Fruit fly (Drosophila melanogaster) whole organism, wandering third instar larva: Measurements from ENCODE around the gene Art9.

Experiments
- Abd-B ChIP-seq: fragments of >200 bp; optimal IDR thresholded peaks from 2 replicates; lab custom pipeline; 2017; ENCODE audit warnings: missing biosample characterization, missing genetic modification characterization
- CG32264 ChIP-seq: fragments of 200-800 bp; sonication (Bioruptor generic); optimal IDR thresholded peaks from 2 replicates; lab custom pipeline; 2016; ENCODE audit warnings: missing biosample characterization, missing genetic modification characterization
- CG9705 ChIP-seq: fragments of 200-800 bp; sonication (Bioruptor generic); optimal IDR thresholded peaks from 2 replicates; lab custom pipeline; 2018; ENCODE audit warnings: missing biosample characterization, mild to moderate bottlenecking, missing genetic modification characterization
- Dfd ChIP-seq: fragments of >200 bp; optimal IDR thresholded peaks from 2 replicates; lab custom pipeline; 2017; ENCODE audit warnings: missing biosample characterization, missing genetic modification characterization
- Dif ChIP-seq: fragments of 200-275, 200-300 bp; sonication (Bioruptor generic); optimal IDR thresholded peaks from 2 replicates; lab custom pipeline; 2018; ENCODE audit warnings: missing biosample characterization, missing genetic modification characterization; ENCODE audit not compliant: partially characterized antibody
- HLH106 ChIP-seq: fragments of 200-800 bp; optimal IDR thresholded peaks from 3 replicates; lab custom pipeline; 2019; ENCODE audit warnings: missing biosample characterization, mild to moderate bottlenecking, missing genetic modification characterization, moderate library complexity
- Hr83 ChIP-seq: fragments of 200-300 bp; sonication (Bioruptor generic); optimal IDR thresholded peaks from 2 replicates; lab custom pipeline; 2016; ENCODE audit warnings: missing biosample characterization, mild to moderate bottlenecking, missing genetic modification characterization, moderate library complexity; ENCODE audit not compliant: poor library complexity, severe bottlenecking
- Jra ChIP-seq: sonication (Bioruptor generic); optimal IDR thresholded peaks from 2 replicates; lab custom pipeline; 2016; ENCODE audit warnings: missing biosample characterization, missing genetic modification characterization
- Mio ChIP-seq: sonication (Bioruptor generic); optimal IDR thresholded peaks from 2 replicates; lab custom pipeline; 2016; ENCODE audit warnings: missing biosample characterization, missing genetic modification characterization
- N ChIP-seq: fragments of >200 bp; optimal IDR thresholded peaks from 2 replicates; lab custom pipeline; 2018; ENCODE audit warnings: missing biosample characterization, missing external identifiers, missing genetic modification characterization
- OdsH ChIP-seq: fragments of 200-800 bp; sonication (Bioruptor generic); optimal IDR thresholded peaks from 2 replicates; lab custom pipeline; 2016; ENCODE audit warnings: missing biosample characterization, mild to moderate bottlenecking, missing genetic modification characterization
- Sp1 ChIP-seq: fragments of 200-800 bp; sonication (Bioruptor generic); optimal IDR thresholded peaks from 3 replicates; lab custom pipeline; 2019; ENCODE audit warnings: missing biosample characterization, mild to moderate bottlenecking, missing genetic modification characterization, moderate library complexity
- Vsx2 ChIP-seq: fragments of 200-300, 225-300 bp; sonication (Bioruptor generic); optimal IDR thresholded peaks from 2 replicates; lab custom pipeline; 2018; ENCODE audit warnings: missing biosample characterization, missing genetic modification characterization; ENCODE audit not compliant: partially characterized antibody
- br ChIP-seq: fragments of 200-800 bp; sonication (Bioruptor generic); optimal IDR thresholded peaks from 2 replicates; lab custom pipeline; 2016; ENCODE audit warnings: missing biosample characterization, missing genetic modification characterization
- brk ChIP-seq: fragments of 200-800 bp; sonication (Bioruptor generic); optimal IDR thresholded peaks from 2 replicates; lab custom pipeline; 2016; ENCODE audit warnings: missing biosample characterization, mild to moderate bottlenecking, missing genetic modification characterization
- dl ChIP-seq, 2 experiments: fragments of 175-275, 200-275 bp in 1 of 2; fragments of 200-275 bp in 1 of 2; sonication (Bioruptor generic); optimal IDR thresholded peaks; lab custom pipeline; 2018; ENCODE audit warnings: mild to moderate bottlenecking in 2 of 2, missing biosample characterization in 2 of 2, missing genetic modification characterization in 2 of 2, moderate library complexity in 2 of 2; ENCODE audit not compliant: partially characterized antibody in 2 of 2, insufficient read depth in 1 of 2
- dmrt93B ChIP-seq: fragments of 200-800 bp; sonication (Bioruptor generic); optimal IDR thresholded peaks from 2 replicates; lab custom pipeline; 2018; ENCODE audit warnings: missing biosample characterization, mild to moderate bottlenecking, missing genetic modification characterization
- dsf ChIP-seq: sonication (Bioruptor generic); optimal IDR thresholded peaks from 2 replicates; lab custom pipeline; 2016; ENCODE audit warnings: missing biosample characterization, missing genetic modification characterization, borderline replicate concordance
- ey ChIP-seq: fragments of 200-800 bp; sonication (Bioruptor generic); optimal IDR thresholded peaks from 2 replicates; lab custom pipeline; 2016; ENCODE audit warnings: missing biosample characterization, missing genetic modification characterization
- foxo ChIP-seq, 2 experiments: fragments of 200-800 bp; sonication (Bioruptor generic); optimal IDR thresholded peaks; 2 replicates in 1 of 2; 3 replicates in 1 of 2; lab custom pipeline; 2016 to 2017; ENCODE audit warnings: missing biosample characterization in 2 of 2, missing genetic modification characterization in 2 of 2
- fru ChIP-seq: fragments of 200-800 bp; sonication (Bioruptor generic); optimal IDR thresholded peaks from 3 replicates; lab custom pipeline; 2016; ENCODE audit warnings: missing biosample characterization, mild to moderate bottlenecking, missing genetic modification characterization
- lola ChIP-seq: fragments of >200 bp; optimal IDR thresholded peaks from 2 replicates; lab custom pipeline; 2017; ENCODE audit warnings: missing biosample characterization, missing genetic modification characterization
- pan ChIP-seq: fragments of >200 bp; optimal IDR thresholded peaks from 2 replicates; lab custom pipeline; 2017
- psq ChIP-seq: fragments of 200-800 bp; sonication (Bioruptor generic); optimal IDR thresholded peaks from 3 replicates; lab custom pipeline; 2017; ENCODE audit warnings: missing biosample characterization, mild to moderate bottlenecking, missing genetic modification characterization, moderate library complexity
- rgr ChIP-seq: fragments of 200-800 bp; sonication (Bioruptor generic); optimal IDR thresholded peaks from 3 replicates; lab custom pipeline; 2016; ENCODE audit warnings: missing biosample characterization, mild to moderate bottlenecking, missing genetic modification characterization
- sage ChIP-seq: fragments of 200-800 bp; sonication (Bioruptor generic); optimal IDR thresholded peaks from 2 replicates; lab custom pipeline; 2016; ENCODE audit warnings: missing biosample characterization, mild to moderate bottlenecking, missing genetic modification characterization
- sv ChIP-seq: fragments of 200-800 bp; sonication (Bioruptor generic); optimal IDR thresholded peaks from 3 replicates; lab custom pipeline; 2016; ENCODE audit warnings: missing biosample characterization, missing genetic modification characterization
- woc ChIP-seq: sonication (Bioruptor generic); optimal IDR thresholded peaks from 2 replicates; lab custom pipeline; 2016; ENCODE audit warnings: missing biosample characterization, mild to moderate bottlenecking, missing genetic modification characterization

Art9 gene

DNA sequence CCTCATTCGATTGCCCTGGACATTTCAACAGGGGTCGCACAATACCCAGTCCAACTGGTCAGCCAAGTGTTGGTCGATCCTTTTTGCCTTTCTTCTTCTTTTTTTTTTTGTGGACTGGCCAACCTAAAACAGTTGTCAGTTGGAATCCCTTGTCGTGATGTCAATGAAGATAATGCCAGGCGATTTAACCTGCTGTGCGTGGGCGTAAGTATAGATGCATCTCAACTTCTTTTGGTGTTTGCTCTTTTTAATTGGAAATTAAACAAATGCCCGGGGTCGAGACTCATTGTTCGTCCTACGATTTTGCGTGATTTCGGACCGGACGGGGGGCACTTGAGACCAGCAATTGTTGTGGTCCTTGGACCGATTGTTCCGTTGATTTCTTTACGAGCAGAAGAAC is 33.4 kb downstream of the Art9 start:
- TF ChIP-seq rgr (GFP tag; lab: Kevin White, UChicago) (no peak), dsf (GFP tag; lab: Kevin White, UChicago) (no peak), dmrt93B (GFP tag; lab: Kevin White, UChicago) (no peak), brk (GFP tag; lab: Kevin White, UChicago) (no peak), psq (GFP tag; lab: Kevin White, UChicago) (no peak), lola (GFP tag; lab: Kevin White, UChicago) (no peak), OdsH (GFP tag; lab: Kevin White, UChicago) (no peak), sv (no peak), Dfd (GFP tag; lab: Kevin White, UChicago) (no peak), Jra (GFP tag; lab: Kevin White, UChicago) (no peak), br (GFP tag; lab: Kevin White, UChicago) (no peak), HLH106 (tag; lab: Kevin White, UChicago) (no peak), ey (no peak)

- no peak for TF ChIP-seq Dfd (GFP tag; lab: Kevin White, UChicago)
Measured at dm6 chr3R:13909065-13909464, 34.2 kb downstream of the Art9 start.

dm6 chr3R:13907355-13908105 is 35.7 kb downstream of the Art9 start:
- no peak for TF ChIP-seq fru
- TF ChIP-seq Dif = no peak
- TF ChIP-seq foxo (GFP tag; optimal IDR thresholded peaks at IDR 0.05; lab: Kevin White, UChicago) = peak in 1 of 2 experiments; percentile 4
- TF ChIP-seq CG9705 (GFP tag; lab: Kevin White, UChicago) = no peak
- TF ChIP-seq HLH106 (tag; lab: Kevin White, UChicago) = no peak
- no peak for TF ChIP-seq Mio

- no peak for TF ChIP-seq sv
- no peak for TF ChIP-seq Dfd (GFP tag; lab: Kevin White, UChicago)
- TF ChIP-seq Jra (GFP tag; lab: Kevin White, UChicago) = no peak
- no peak for TF ChIP-seq Vsx2 (GFP tag; lab: Kevin White, UChicago)
- TF ChIP-seq fru = no peak
- no peak for TF ChIP-seq dl (GFP tag; optimal IDR thresholded peaks at IDR 0.05; lab: Kevin White, UChicago; ENCODE audit: insufficient read depth in 1 of 2, partially characterized antibody in 2 of 2)
- no peak for TF ChIP-seq woc (GFP tag; lab: Kevin White, UChicago)
- TF ChIP-seq brk (GFP tag; lab: Kevin White, UChicago) = no peak
- TF ChIP-seq Sp1 (GFP tag; lab: Kevin White, UChicago) = no peak
- TF ChIP-seq Dif = no peak
- TF ChIP-seq pan (lab: Kevin White, UChicago) = no peak
- TF ChIP-seq N (GFP tag; lab: Kevin White, UChicago) = no peak
- no peak for TF ChIP-seq Mio
Measured at dm6 chr3R:13906759-13907158, 36.5 kb downstream of the Art9 start.

- no peak for TF ChIP-seq psq (GFP tag; lab: Kevin White, UChicago)
- TF ChIP-seq dsf (GFP tag; lab: Kevin White, UChicago) = no peak
- TF ChIP-seq Sp1 (GFP tag; lab: Kevin White, UChicago) = no peak
- peak in 1 of 2 experiments; percentile 65 for TF ChIP-seq dl (GFP tag; optimal IDR thresholded peaks at IDR 0.05; lab: Kevin White, UChicago; ENCODE audit: insufficient read depth in 1 of 2, partially characterized antibody in 2 of 2)
- TF ChIP-seq Dif = peak; percentile 87
- TF ChIP-seq CG32264 (GFP tag; lab: Kevin White, UChicago) = no peak
- TF ChIP-seq rgr (GFP tag; lab: Kevin White, UChicago) = no peak
- peak; percentile 82 for TF ChIP-seq Vsx2 (GFP tag; lab: Kevin White, UChicago)
- TF ChIP-seq Jra (GFP tag; lab: Kevin White, UChicago) = no peak
- peak; percentile 35 for TF ChIP-seq Hr83 (GFP tag; lab: Kevin White, UChicago)
- TF ChIP-seq sv = no peak
- TF ChIP-seq brk (GFP tag; lab: Kevin White, UChicago) = no peak
- no peak for TF ChIP-seq Abd-B (GFP tag; lab: Kevin White, UChicago)
- TF ChIP-seq woc (GFP tag; lab: Kevin White, UChicago) = no peak
- TF ChIP-seq foxo (GFP tag; optimal IDR thresholded peaks at IDR 0.05; lab: Kevin White, UChicago) = no peak
- no peak for TF ChIP-seq OdsH (GFP tag; lab: Kevin White, UChicago)
- no peak for TF ChIP-seq pan (lab: Kevin White, UChicago)
- no peak for TF ChIP-seq sage (GFP tag; lab: Kevin White, UChicago)
Measured at dm6 chr3R:13901543-13901945, 41.7 kb downstream of the Art9 start, which contains the start of gene ems. TSS of gene ems (plus strand) at chr3R:13901853.
